Worm (Caenorhabditis elegans) whole organism, L1 larva: ENCODE measurements around the gene nhr-155.

Source experiments
- efl-3 ChIP-seq: fragments of 200-800 bp; sonication (Bioruptor generic); optimal IDR thresholded peaks from 2 replicates; lab custom pipeline; 2018; ENCODE audit warnings: mild to moderate bottlenecking, missing genetic modification characterization, missing compliant biosample characterization
- snpc-4 ChIP-seq: fragments of 150-350 bp; optimal IDR thresholded peaks from 2 replicates; lab custom pipeline; 2014; ENCODE audit warnings: missing biosample characterization, missing genetic modification characterization
- unc-62 ChIP-seq: fragments of 150-350 bp; optimal IDR thresholded peaks from 2 replicates; lab custom pipeline; 2014; ENCODE audit warnings: missing biosample characterization, missing genetic modification reagents, missing genetic modification characterization

ce11 chrV:524058-524457 is 15.2 kb upstream of the nhr-155 start, which contains the start of gene lipl-3:
- no peak for TF ChIP-seq unc-62 (GFP tag; lab: Kevin White, UChicago)
- TF ChIP-seq snpc-4 = no peak
- no peak for TF ChIP-seq efl-3 (GFP tag; lab: Kevin White, UChicago)
